Worm (Caenorhabditis elegans) whole organism, L4 larva: Measurements from ENCODE around the gene C56A3.4.

ENCODE experiments used
- R02D3.7 ChIP-seq: fragments of 150-350 bp; sonication (generic microtip); optimal IDR thresholded peaks from 3 replicates; lab custom pipeline; 2014; ENCODE audit warnings: missing biosample characterization, missing genetic modification characterization
- ama-1 ChIP-seq: fragments of 150-350 bp; optimal IDR thresholded peaks from 2 replicates; lab custom pipeline; 2014; ENCODE audit warnings: inconsistent platforms, mixed read lengths
- arid-1 ChIP-seq: fragments of 200-800 bp; sonication (Bioruptor generic); conservative IDR thresholded peaks from 2 replicates; pipeline ENCODE4 v1.3.6; 2022; ENCODE audit warnings: missing genetic modification reagents, missing genetic modification characterization, missing compliant biosample characterization
- ces-1 ChIP-seq: fragments of 150-350 bp; sonication (generic microtip); optimal IDR thresholded peaks from 4 replicates; lab custom pipeline; 2014; ENCODE audit warnings: missing biosample characterization, missing genetic modification reagents, missing genetic modification characterization
- cey-2 ChIP-seq: sonication (generic microtip); optimal IDR thresholded peaks from 3 replicates; lab custom pipeline; 2017; ENCODE audit warnings: missing genetic modification characterization, mild to moderate bottlenecking, missing compliant biosample characterization, antibody characterized with exemption, borderline replicate concordance; ENCODE audit not compliant: insufficient read depth
- lsy-2 ChIP-seq, 2 experiments: fragments of 150-350 bp in 1 of 2; sonication (generic microtip) in 1 of 2; optimal IDR thresholded peaks; 2 replicates each; lab custom pipeline; 2014 to 2017; ENCODE audit warnings: missing biosample characterization in 2 of 2, missing genetic modification characterization in 2 of 2
- madf-5 ChIP-seq, 2 experiments: fragments of 200-800 bp; sonication (Bioruptor generic); IDR thresholded peaks; 2 replicates each; pipeline ENCODE4 v1.3.6; 2022; ENCODE audit warnings: missing compliant biosample characterization in 2 of 2, missing genetic modification characterization in 2 of 2
- mep-1 ChIP-seq: fragments of 150-350 bp; sonication (generic microtip); optimal IDR thresholded peaks from 3 replicates; lab custom pipeline; 2014; ENCODE audit warnings: missing biosample characterization, missing genetic modification characterization
- mes-2 ChIP-seq: sonication (generic microtip); optimal IDR thresholded peaks from 2 replicates; lab custom pipeline; 2016; ENCODE audit warnings: missing genotype, mild to moderate bottlenecking, missing genetic modification characterization, missing compliant biosample characterization; ENCODE audit not compliant: poor library complexity, severe bottlenecking
- mxl-2 ChIP-seq: fragments of 200-800 bp; sonication (Bioruptor generic); conservative IDR thresholded peaks from 2 replicates; pipeline ENCODE4 v1.3.6; 2022; ENCODE audit warnings: missing genetic modification reagents, missing genetic modification characterization, missing compliant biosample characterization
- nhr-76 ChIP-seq: fragments of 150-350 bp; optimal IDR thresholded peaks from 2 replicates; lab custom pipeline; 2014; ENCODE audit warnings: missing biosample characterization, missing genetic modification characterization
- unc-130 ChIP-seq: sonication (generic microtip); optimal IDR thresholded peaks from 2 replicates; lab custom pipeline; 2016; ENCODE audit warnings: missing genetic modification reagents, missing genetic modification characterization, missing compliant biosample characterization
- unc-62 ChIP-seq, 3 experiments: fragments of 150-350 bp in 1 of 3; sonication (generic microtip); optimal IDR thresholded peaks in 2 of 3; peaks in 1 of 3; 1 replicate in 1 of 3; 2 replicates in 2 of 3; lab custom pipeline; 2014 to 2017; ENCODE audit warnings: missing biosample characterization in 3 of 3, missing genetic modification characterization in 3 of 3, missing genetic modification reagents in 3 of 3, missing genotype in 1 of 3
- zag-1 ChIP-seq: fragments of 150-350 bp; optimal IDR thresholded peaks from 2 replicates; lab custom pipeline; 2014; ENCODE audit warnings: missing biosample characterization, missing genetic modification characterization

ce11 chrV:13511618-13512017 lies 39.9 kb downstream of the C56A3.4 start, which contains the start of gene avr-15:
- TF ChIP-seq mxl-2 (GFP tag; lab: Robert Waterston, UW) (no peak), ces-1 (GFP tag; lab: Kevin White, UChicago) (no peak), mep-1 (tag; lab: Kevin White, UChicago) (no peak), unc-62 (GFP tag; optimal IDR thresholded peaks at IDR 0.05 in 1 of 2; lab: Kevin White, UChicago) (no peak), unc-62 (tag; optimal IDR thresholded peaks at IDR 0.05; lab: Kevin White, UChicago) (no peak), cey-2 (tag; lab: Kevin White, UChicago) (no peak), arid-1 (GFP tag; lab: Robert Waterston, UW) (no peak), ama-1 (lab: Kevin White, UChicago) (no peak), R02D3.7 (tag; lab: Kevin White, UChicago) (no peak), madf-5 (GFP tag; IDR thresholded peaks at IDR 0.05; lab: Robert Waterston, UW) (no peak), zag-1 (no peak), nhr-76 (tag; lab: Kevin White, UChicago) (no peak), unc-130 (GFP tag; lab: Kevin White, UChicago) (no peak), mes-2 (tag; lab: Kevin White, UChicago) (no peak), lsy-2 (tag; optimal IDR thresholded peaks at IDR 0.05; lab: Kevin White, UChicago) (no peak)
